Fruit fly (Drosophila melanogaster): ENCODE measurements around the gene CG3345.

Gene CG3345

dm6 chr2L:289044-289443, 20.2 kb downstream of the CG3345 start, which contains the start of gene Amnionless:
TSS of gene Amnionless (minus strand) at chr2L:289144.
- TF ChIP-seq grn (GFP tag; optimal IDR thresholded peaks at IDR 0.05) (no peak), CG2202 (tag; optimal IDR thresholded peaks at IDR 0.05) (no peak), Ravus (GFP tag; IDR thresholded peaks at IDR 0.05) (no peak), maf-S (GFP tag; optimal IDR thresholded peaks at IDR 0.05) (no peak), CG4854 (GFP tag; optimal IDR thresholded peaks at IDR 0.05) (no peak), ssp (GFP tag; IDR thresholded peaks at IDR 0.05) (no peak), run (tag; optimal IDR thresholded peaks at IDR 0.05) (no peak), chm (GFP tag; IDR thresholded peaks at IDR 0.05) (no peak), Bdp1 (GFP tag; optimal IDR thresholded peaks at IDR 0.05) (no peak), CG33213 (GFP tag; optimal IDR thresholded peaks at IDR 0.05) (no peak), CG9932 (GFP tag; IDR thresholded peaks at IDR 0.05) (no peak), CG7745 (tag; optimal IDR thresholded peaks at IDR 0.05) (no peak), ham (GFP tag; IDR thresholded peaks at IDR 0.05) (no peak), CG32767 (GFP tag; IDR thresholded peaks at IDR 0.05) (no peak), vnd (GFP tag; IDR thresholded peaks at IDR 0.05; ENCODE audit: partially characterized antibody) (no peak), lab (GFP tag; optimal IDR thresholded peaks at IDR 0.05) (no peak), da (GFP tag; optimal IDR thresholded peaks at IDR 0.05) (no peak), CG13123 (GFP tag; optimal IDR thresholded peaks at IDR 0.05) (no peak), CG9609 (GFP tag; optimal IDR thresholded peaks at IDR 0.05) (no peak), Adf1 (GFP tag; IDR thresholded peaks at IDR 0.05) (no peak)

dm6 chr2L:290373-290772, 21.5 kb downstream of the CG3345 start:
- TF ChIP-seq CG9727 (GFP tag; optimal IDR thresholded peaks at IDR 0.05), result no peak
- no peak for TF ChIP-seq croc (GFP tag; conservative IDR thresholded peaks at IDR 0.05)
- peak; percentile 70 for TF ChIP-seq sug (tag; optimal IDR thresholded peaks at IDR 0.05)
- TF ChIP-seq sisA (GFP tag; IDR thresholded peaks at IDR 0.05), result no peak
- no peak for TF ChIP-seq CG15269 (tag; optimal IDR thresholded peaks at IDR 0.05)
- TF ChIP-seq CG12219 (GFP tag; optimal IDR thresholded peaks at IDR 0.05), result no peak
- no peak for TF ChIP-seq her (GFP tag; optimal IDR thresholded peaks at IDR 0.05)
- TF ChIP-seq Spps (tag; optimal IDR thresholded peaks at IDR 0.05), result no peak
- TF ChIP-seq CG8089 (GFP tag; optimal IDR thresholded peaks at IDR 0.05), result no peak
- no peak for TF ChIP-seq CG3995 (GFP tag; optimal IDR thresholded peaks at IDR 0.05)
- TF ChIP-seq z (GFP tag; IDR thresholded peaks at IDR 0.05), result no peak
- TF ChIP-seq HLH54F (GFP tag; optimal IDR thresholded peaks at IDR 0.05), result no peak
- no peak for TF ChIP-seq B-H1 (GFP tag; IDR thresholded peaks at IDR 0.05)
- TF ChIP-seq NFAT (GFP tag; IDR thresholded peaks at IDR 0.05), result no peak
- TF ChIP-seq dati (GFP tag; IDR thresholded peaks at IDR 0.05), result no peak
- TF ChIP-seq CG30020 (tag; optimal IDR thresholded peaks at IDR 0.05), result no peak
- no peak for TF ChIP-seq dmrt99B (tag; optimal IDR thresholded peaks at IDR 0.05)
- no peak for TF ChIP-seq CG3726 (GFP tag; IDR thresholded peaks at IDR 0.05)
- TF ChIP-seq eve (GFP tag; optimal IDR thresholded peaks at IDR 0.05), result no peak
- TF ChIP-seq jing (GFP tag; optimal IDR thresholded peaks at IDR 0.05), result no peak
- no peak for TF ChIP-seq mirr (GFP tag; optimal IDR thresholded peaks at IDR 0.05)
- TF ChIP-seq BtbVII (GFP tag; optimal IDR thresholded peaks at IDR 0.05), result no peak
- no peak for TF ChIP-seq CG11696 (GFP tag; IDR thresholded peaks at IDR 0.05)
- TF ChIP-seq CG8944 (GFP tag; optimal IDR thresholded peaks at IDR 0.05), result no peak
- TF ChIP-seq CG34422 (GFP tag; IDR thresholded peaks at IDR 0.05), result no peak
- no peak for TF ChIP-seq CG14667 (GFP tag; IDR thresholded peaks at IDR 0.05)
- TF ChIP-seq Stat92E (GFP tag; optimal IDR thresholded peaks at IDR 0.05), result no peak
- TF ChIP-seq ato (GFP tag; IDR thresholded peaks at IDR 0.05; ENCODE audit: partially characterized antibody), result no peak
- TF ChIP-seq CG14965 (GFP tag; optimal IDR thresholded peaks at IDR 0.05; ENCODE audit: borderline replicate concordance), result no peak
- 0 out of 2 replicates have a peak, but pooled peaks have one; percentile 15 for TF ChIP-seq crol (GFP tag; IDR thresholded peaks at IDR 0.05)
- peak; percentile 48 for TF ChIP-seq Med (GFP tag)
- peak; percentile 66 for TF ChIP-seq twi (tag; optimal IDR thresholded peaks at IDR 0.05)
- TF ChIP-seq bigmax (GFP tag; optimal IDR thresholded peaks at IDR 0.05), result no peak
